Worm (Caenorhabditis elegans) whole organism, L1 larva: ENCODE measurements around the gene T09D3.9.

ENCODE experiments used
- C16A3.4 ChIP-seq: fragments of 150-350 bp; optimal IDR thresholded peaks from 2 replicates; lab custom pipeline; 2014; ENCODE audit warnings: missing biosample characterization, missing genetic modification characterization
- ceh-90 ChIP-seq: sonication (generic microtip); optimal IDR thresholded peaks from 2 replicates; lab custom pipeline; 2016; ENCODE audit warnings: missing genetic modification characterization, missing compliant biosample characterization
- efl-1 ChIP-seq, 4 experiments: fragments of 150-350 bp; optimal IDR thresholded peaks in 3 of 4; peaks in 1 of 4; 1 replicate in 1 of 4; 2 replicates in 3 of 4; lab custom pipeline; 2014; ENCODE audit warnings: missing biosample characterization in 2 of 4, missing genetic modification characterization in 2 of 4, missing genetic modification reagents in 2 of 4
- elt-3 ChIP-seq, 6 experiments: fragments of 150-350 bp in 1 of 6; sonication (generic microtip); optimal IDR thresholded peaks; 2 replicates each; lab custom pipeline; 2017 to 2018; ENCODE audit warnings: missing biosample characterization in 6 of 6, missing genetic modification characterization in 6 of 6, inconsistent platforms in 1 of 6
- nhr-11 ChIP-seq: fragments of 150-350 bp; optimal IDR thresholded peaks from 2 replicates; lab custom pipeline; 2014; ENCODE audit warnings: missing biosample characterization, missing genetic modification characterization
- unc-62 ChIP-seq: fragments of 150-350 bp; optimal IDR thresholded peaks from 2 replicates; lab custom pipeline; 2014; ENCODE audit warnings: missing biosample characterization, missing genetic modification reagents, missing genetic modification characterization

DNA sequence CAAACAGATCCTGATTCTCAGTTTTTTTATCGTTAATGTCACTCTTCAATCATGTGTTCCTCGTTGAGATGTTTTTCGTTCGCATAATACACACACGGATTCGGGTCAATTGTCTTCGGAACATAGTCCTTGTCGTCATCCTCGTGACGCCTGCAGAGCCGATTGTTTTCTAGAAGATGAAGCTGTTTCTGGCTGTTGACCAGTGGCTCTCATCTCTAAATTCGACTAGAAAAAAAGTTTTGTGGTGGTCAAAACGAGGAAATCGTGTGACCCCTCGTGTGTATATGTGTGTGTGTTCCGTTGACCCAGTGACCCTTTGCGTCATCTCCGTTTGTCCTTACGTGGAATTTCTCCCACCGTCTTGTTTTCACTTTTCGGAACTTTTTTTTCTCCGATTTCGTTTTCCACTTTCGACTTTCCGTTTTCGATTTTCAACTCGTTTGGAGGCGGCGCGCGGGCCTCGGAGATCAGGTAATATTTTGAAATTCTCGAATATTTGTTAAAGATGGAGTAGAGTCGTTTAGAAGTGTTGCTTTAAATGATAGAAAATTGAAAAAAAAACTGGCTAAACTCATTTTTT lies 17.3 kb upstream of the T09D3.9 start, which contains the start of gene C35A11.2:
- no peak for TF ChIP-seq elt-3 (tag; optimal IDR thresholded peaks at IDR 0.05; lab: Kevin White, UChicago)
- TF ChIP-seq C16A3.4 (tag; lab: Kevin White, UChicago): no peak
- no peak for TF ChIP-seq ceh-90 (tag; lab: Kevin White, UChicago)
- TF ChIP-seq unc-62 (GFP tag; lab: Kevin White, UChicago): no peak
- no peak for TF ChIP-seq efl-1 (optimal IDR thresholded peaks at IDR 0.05; lab: Kevin White, UChicago)
- TF ChIP-seq efl-1 (GFP tag; optimal IDR thresholded peaks at IDR 0.05 in 1 of 2; lab: Kevin White, UChicago): no peak
- TF ChIP-seq nhr-11: no peak
